Worm (Caenorhabditis elegans) whole organism, L4/young adult: ENCODE data around the gene T28D9.11.

Source experiments
- W03F9.2 ChIP-seq: fragments of 150-350 bp; optimal IDR thresholded peaks from 2 replicates; lab custom pipeline; 2014; ENCODE audit warnings: missing biosample characterization, missing genetic modification characterization
- dao-5 ChIP-seq: sonication (generic microtip); optimal IDR thresholded peaks from 2 replicates; lab custom pipeline; 2016; ENCODE audit warnings: missing genotype, missing genetic modification characterization, moderate library complexity, missing compliant biosample characterization
- him-1 ChIP-seq: sonication (generic microtip); optimal IDR thresholded peaks from 2 replicates; lab custom pipeline; 2016; ENCODE audit warnings: missing genotype, missing genetic modification reagents, missing genetic modification characterization, missing compliant biosample characterization

DNA sequence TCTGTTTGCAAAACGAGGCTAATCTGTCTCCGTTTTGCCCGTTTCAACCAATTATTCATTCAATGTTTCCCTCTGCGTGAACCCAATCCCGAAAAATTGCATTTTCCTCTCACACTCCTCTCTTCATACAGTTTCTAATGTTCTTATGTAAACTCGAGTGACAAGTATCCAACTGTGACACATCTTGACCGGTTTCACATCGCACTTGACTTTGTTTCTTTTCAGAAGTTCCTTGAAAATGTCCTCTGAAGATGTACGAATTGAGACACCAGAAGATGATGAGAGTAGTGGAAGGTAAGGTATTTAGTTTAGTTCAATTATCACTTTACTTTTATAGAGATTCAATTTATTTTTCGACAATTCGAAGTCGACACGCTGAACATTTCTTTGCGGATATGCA is 40.1 kb upstream of the T28D9.11 start, which contains the start of gene abcx-1:
- TF ChIP-seq dao-5 (tag; lab: Kevin White, UChicago) = no peak
- no peak for TF ChIP-seq him-1
- TF ChIP-seq W03F9.2 (tag; lab: Kevin White, UChicago) = no peak
